Worm (Caenorhabditis elegans): ENCODE results near the gene vit-3.

DNA sequence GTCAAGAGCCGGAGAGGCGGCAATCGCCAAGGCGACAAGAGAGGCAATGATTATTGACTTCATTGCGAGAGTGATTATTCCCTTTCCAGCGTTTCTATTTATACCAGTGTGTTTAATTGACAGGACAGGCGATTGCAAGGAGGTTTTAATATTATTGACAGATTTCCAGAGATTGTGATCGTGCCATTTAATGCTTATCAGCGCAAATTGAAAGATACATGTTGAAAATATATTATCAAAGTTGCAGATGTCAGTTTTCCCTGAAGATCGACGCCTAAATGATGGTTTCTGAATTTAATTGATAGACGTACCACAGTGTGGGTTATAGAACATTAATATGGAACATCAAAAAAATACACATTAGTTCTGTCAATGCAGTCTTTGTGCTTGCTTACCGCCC is 8.4 kb downstream of the vit-3 start, which contains the start of gene vit-4:
- no peak for TF ChIP-seq lir-1 (GFP tag; conservative IDR thresholded peaks at IDR 0.05)
- no peak for TF ChIP-seq bed-2 (GFP tag; IDR thresholded peaks at IDR 0.05)
- no peak for TF ChIP-seq unc-130 (GFP tag; optimal IDR thresholded peaks at IDR 0.05)
- TF ChIP-seq hlh-12 (tag; optimal IDR thresholded peaks at IDR 0.05) = no peak
- no peak for TF ChIP-seq C06A6.2 (GFP tag; conservative IDR thresholded peaks at IDR 0.05)

Measured in whole organism, young adult.